Worm (Caenorhabditis elegans) whole organism, L4/young adult: ENCODE results near the gene H40L08.1.

Source experiments
- dao-5 ChIP-seq: sonication (generic microtip); optimal IDR thresholded peaks from 2 replicates; lab custom pipeline; 2016; ENCODE audit warnings: missing genotype, missing genetic modification characterization, moderate library complexity, missing compliant biosample characterization
- him-1 ChIP-seq: sonication (generic microtip); optimal IDR thresholded peaks from 2 replicates; lab custom pipeline; 2016; ENCODE audit warnings: missing genotype, missing genetic modification reagents, missing genetic modification characterization, missing compliant biosample characterization

- TF ChIP-seq him-1 (tag; lab: Kevin White, UChicago) (no peak), dao-5 (tag; lab: Kevin White, UChicago) (no peak)
Observed at ce11 chrX:15060303-15060702, 23.6 kb downstream of the H40L08.1 start, which contains the start of gene fbxa-96.
